Worm (Caenorhabditis elegans) whole organism, L2 larva: ENCODE results near the gene asns-2.

Experiments used
- C34F6.9 ChIP-seq: fragments of 150-350 bp; optimal IDR thresholded peaks from 2 replicates; lab custom pipeline; 2014; ENCODE audit warnings: missing biosample characterization, missing genetic modification characterization
- F13H6.1 ChIP-seq: sonication (generic microtip); optimal IDR thresholded peaks from 2 replicates; lab custom pipeline; 2016; ENCODE audit warnings: missing genetic modification characterization, missing compliant biosample characterization
- R02D3.7 ChIP-seq: fragments of 150-350 bp; optimal IDR thresholded peaks from 2 replicates; lab custom pipeline; 2014; ENCODE audit warnings: missing biosample characterization, missing genetic modification characterization
- Y55F3AM.14 ChIP-seq: fragments of 200-800 bp; sonication (Bioruptor generic); optimal IDR thresholded peaks from 2 replicates; lab custom pipeline; 2018; ENCODE audit warnings: mild to moderate bottlenecking, missing genetic modification characterization, missing compliant biosample characterization
- ZK546.5 ChIP-seq: sonication (generic microtip); optimal IDR thresholded peaks from 2 replicates; lab custom pipeline; 2017; ENCODE audit warnings: missing biosample characterization, missing genetic modification characterization
- alr-1 ChIP-seq: fragments of 150-350 bp; optimal IDR thresholded peaks from 2 replicates; lab custom pipeline; 2014; ENCODE audit warnings: missing biosample characterization, missing genetic modification characterization
- aly-2 ChIP-seq: fragments of 150-350 bp; optimal IDR thresholded peaks from 2 replicates; lab custom pipeline; 2014; ENCODE audit warnings: missing biosample characterization, missing genetic modification characterization
- ama-1 ChIP-seq: fragments of 150-350 bp; optimal IDR thresholded peaks from 2 replicates; lab custom pipeline; 2018; ENCODE audit warnings: inconsistent platforms
- blmp-1 ChIP-seq: sonication (generic microtip); optimal IDR thresholded peaks from 2 replicates; lab custom pipeline; 2017; ENCODE audit warnings: missing genetic modification characterization, mild to moderate bottlenecking, missing compliant biosample characterization, antibody characterized with exemption, moderate library complexity; ENCODE audit not compliant: insufficient read depth
- ceh-16 ChIP-seq: fragments of 150-350 bp; optimal IDR thresholded peaks from 2 replicates; lab custom pipeline; 2014; ENCODE audit warnings: missing biosample characterization, missing genetic modification characterization
- ceh-82 ChIP-seq: fragments of 150-350 bp; optimal IDR thresholded peaks from 2 replicates; lab custom pipeline; 2014; ENCODE audit warnings: missing biosample characterization, missing genetic modification characterization
- crh-2 ChIP-seq: sonication (generic microtip); optimal IDR thresholded peaks from 2 replicates; lab custom pipeline; 2017; ENCODE audit warnings: missing biosample characterization, missing genetic modification characterization
- dmd-4 ChIP-seq: sonication (generic microtip); optimal IDR thresholded peaks from 2 replicates; lab custom pipeline; 2017; ENCODE audit warnings: missing biosample characterization, missing genetic modification characterization
- egl-27 ChIP-seq: sonication (generic microtip); optimal IDR thresholded peaks from 3 replicates; lab custom pipeline; 2017; ENCODE audit warnings: missing biosample characterization, missing genetic modification reagents, missing genetic modification characterization
- elt-1 ChIP-seq: fragments of 150-350 bp; optimal IDR thresholded peaks from 2 replicates; lab custom pipeline; 2014; ENCODE audit warnings: missing biosample characterization, missing genetic modification characterization
- gmeb-1 ChIP-seq: fragments of 150-350 bp; optimal IDR thresholded peaks from 2 replicates; lab custom pipeline; 2014; ENCODE audit warnings: missing biosample characterization, missing genetic modification characterization
- lin-11 ChIP-seq: fragments of 150-350 bp; sonication (generic microtip); optimal IDR thresholded peaks from 2 replicates; lab custom pipeline; 2014; ENCODE audit warnings: missing biosample characterization, missing genetic modification characterization, inconsistent platforms, mixed read lengths
- lin-13 ChIP-seq: fragments of 150-350 bp; optimal IDR thresholded peaks from 2 replicates; lab custom pipeline; 2014; ENCODE audit warnings: missing biosample characterization, missing genetic modification reagents, missing genetic modification characterization
- lin-39 ChIP-seq: fragments of 150-350 bp; optimal IDR thresholded peaks from 2 replicates; lab custom pipeline; 2014; ENCODE audit warnings: missing biosample characterization, missing genetic modification reagents, missing genetic modification characterization
- lsy-2 ChIP-seq, 2 experiments: fragments of 150-350 bp in 1 of 2; sonication (generic microtip) in 1 of 2; optimal IDR thresholded peaks; 2 replicates each; lab custom pipeline; 2014 to 2017; ENCODE audit warnings: missing biosample characterization in 2 of 2, missing genetic modification characterization in 2 of 2
- mab-5 ChIP-seq: fragments of 150-350 bp; optimal IDR thresholded peaks from 2 replicates; lab custom pipeline; 2014; ENCODE audit warnings: missing biosample characterization, missing genetic modification characterization
- mbf-1 ChIP-seq: sonication (generic microtip); optimal IDR thresholded peaks from 2 replicates; lab custom pipeline; 2017; ENCODE audit warnings: missing biosample characterization, missing genetic modification characterization
- mdl-1 ChIP-seq, 2 experiments: fragments of 150-350 bp in 1 of 2; sonication (generic microtip) in 1 of 2; optimal IDR thresholded peaks; 2 replicates each; lab custom pipeline; 2017; ENCODE audit warnings: missing biosample characterization in 2 of 2, missing genetic modification characterization in 2 of 2
- nhr-10 ChIP-seq: sonication (generic microtip); optimal IDR thresholded peaks from 2 replicates; lab custom pipeline; 2017; ENCODE audit warnings: missing biosample characterization, missing genetic modification characterization
- nhr-11 ChIP-seq: fragments of 150-350 bp; optimal IDR thresholded peaks from 2 replicates; lab custom pipeline; 2014; ENCODE audit warnings: missing biosample characterization, missing genetic modification characterization
- nhr-12 ChIP-seq: fragments of 150-350 bp; optimal IDR thresholded peaks from 2 replicates; lab custom pipeline; 2014; ENCODE audit warnings: missing biosample characterization, missing genetic modification characterization
- nhr-129 ChIP-seq: fragments of 150-350 bp; optimal IDR thresholded peaks from 2 replicates; lab custom pipeline; 2014; ENCODE audit warnings: missing biosample characterization, missing genetic modification characterization
- nhr-21 ChIP-seq: fragments of 150-350 bp; optimal IDR thresholded peaks from 2 replicates; lab custom pipeline; 2014; ENCODE audit warnings: missing biosample characterization, missing genetic modification characterization
- nhr-23 ChIP-seq: fragments of 150-350 bp; optimal IDR thresholded peaks from 2 replicates; lab custom pipeline; 2014; ENCODE audit warnings: missing biosample characterization, missing genetic modification reagents, missing genetic modification characterization
- nhr-237 ChIP-seq: fragments of 150-350 bp; optimal IDR thresholded peaks from 2 replicates; lab custom pipeline; 2014; ENCODE audit warnings: missing biosample characterization, missing genetic modification characterization
- nhr-25 ChIP-seq: fragments of 150-350 bp; sonication (generic microtip); optimal IDR thresholded peaks from 3 replicates; lab custom pipeline; 2014; ENCODE audit warnings: missing biosample characterization, missing genetic modification characterization
- nhr-6 ChIP-seq: fragments of 150-350 bp; optimal IDR thresholded peaks from 2 replicates; lab custom pipeline; 2014; ENCODE audit warnings: missing biosample characterization, missing genetic modification characterization
- nhr-77 ChIP-seq: fragments of 150-350 bp; optimal IDR thresholded peaks from 2 replicates; lab custom pipeline; 2014; ENCODE audit warnings: missing biosample characterization, missing genetic modification characterization
- peb-1 ChIP-seq: fragments of 150-350 bp; optimal IDR thresholded peaks from 2 replicates; lab custom pipeline; 2014; ENCODE audit warnings: missing biosample characterization, missing genetic modification characterization
- sem-4 ChIP-seq: fragments of 150-350 bp; optimal IDR thresholded peaks from 2 replicates; lab custom pipeline; 2014; ENCODE audit warnings: missing biosample characterization, missing genetic modification reagents, missing genetic modification characterization
- skn-1 ChIP-seq: sonication (generic microtip); optimal IDR thresholded peaks from 2 replicates; lab custom pipeline; 2017; ENCODE audit warnings: missing biosample characterization, missing genetic modification characterization
- sma-3 ChIP-seq: sonication (generic microtip); optimal IDR thresholded peaks from 2 replicates; lab custom pipeline; 2016; ENCODE audit warnings: missing genetic modification reagents, missing genetic modification characterization, missing compliant biosample characterization
- sma-9 ChIP-seq, 2 experiments: fragments of 150-350 bp in 1 of 2; sonication (generic microtip) in 1 of 2; optimal IDR thresholded peaks; 2 replicates each; lab custom pipeline; 2014 to 2016; ENCODE audit warnings: missing genetic modification characterization in 2 of 2, mild to moderate bottlenecking in 1 of 2, missing biosample characterization in 1 of 2, missing compliant biosample characterization in 1 of 2, missing genetic modification reagents in 1 of 2, moderate library complexity in 1 of 2
- unc-55 ChIP-seq: fragments of 150-350 bp; sonication (generic microtip); optimal IDR thresholded peaks from 3 replicates; lab custom pipeline; 2014; ENCODE audit warnings: missing biosample characterization, missing genetic modification reagents, missing genetic modification characterization
- unc-62 ChIP-seq: fragments of 150-350 bp; optimal IDR thresholded peaks from 2 replicates; lab custom pipeline; 2014; ENCODE audit warnings: missing biosample characterization, missing genetic modification reagents, missing genetic modification characterization
- zag-1 ChIP-seq: fragments of 150-350 bp; optimal IDR thresholded peaks from 2 replicates; lab custom pipeline; 2014; ENCODE audit warnings: missing biosample characterization, missing genetic modification characterization
- ztf-1 ChIP-seq: fragments of 200-800 bp; sonication (Bioruptor generic); conservative IDR thresholded peaks from 2 replicates; pipeline ENCODE4 v1.3.6; 2022; ENCODE audit warnings: missing genetic modification characterization, missing compliant biosample characterization
- ztf-11 ChIP-seq: sonication (generic microtip); optimal IDR thresholded peaks from 2 replicates; lab custom pipeline; 2017; ENCODE audit warnings: missing biosample characterization, missing genetic modification characterization
- ztf-4 ChIP-seq: fragments of 150-350 bp; optimal IDR thresholded peaks from 2 replicates; lab custom pipeline; 2014; ENCODE audit warnings: missing biosample characterization, missing genetic modification characterization

asns-2 gene

ce11 chrX:8755987-8756386 lies 5.2 kb upstream of the asns-2 start:
- TF ChIP-seq crh-2 (tag; lab: Kevin White, UChicago) = peak; percentile 5
- no peak for TF ChIP-seq ama-1
- peak; percentile 51 for TF ChIP-seq sma-9 (GFP tag; optimal IDR thresholded peaks at IDR 0.05; lab: Kevin White, UChicago)
- no peak for TF ChIP-seq sma-9 (tag; optimal IDR thresholded peaks at IDR 0.05; lab: Kevin White, UChicago)

ce11 chrX:8754285-8754795 lies 3.6 kb upstream of the asns-2 start:
- TF ChIP-seq nhr-21 (tag; lab: Kevin White, UChicago) (peak; percentile 45), nhr-25 (no peak), lin-39 (tag; lab: Kevin White, UChicago) (no peak), gmeb-1 (tag; lab: Kevin White, UChicago) (no peak), sem-4 (tag; lab: Kevin White, UChicago) (no peak)

ce11 chrX:8752546-8752945 lies 1.8 kb upstream of the asns-2 start:
- TF ChIP-seq ztf-4 (tag; lab: Kevin White, UChicago) (no peak), mdl-1 (tag; optimal IDR thresholded peaks at IDR 0.05; lab: Kevin White, UChicago) (peak; percentile 36 to 60), sma-9 (GFP tag; optimal IDR thresholded peaks at IDR 0.05; lab: Kevin White, UChicago) (peak; percentile 97), sma-9 (tag; optimal IDR thresholded peaks at IDR 0.05; lab: Kevin White, UChicago) (no peak), nhr-21 (tag; lab: Kevin White, UChicago) (peak; percentile 63), R02D3.7 (no peak), nhr-23 (tag; lab: Kevin White, UChicago) (no peak), nhr-129 (tag; lab: Kevin White, UChicago) (peak; percentile 19), dmd-4 (tag; lab: Kevin White, UChicago) (no peak), crh-2 (tag; lab: Kevin White, UChicago) (peak; percentile 33), sma-3 (GFP tag; lab: Kevin White, UChicago) (peak; percentile 42), lin-39 (tag; lab: Kevin White, UChicago) (no peak), egl-27 (peak; percentile 10), blmp-1 (tag; lab: Kevin White, UChicago) (peak; percentile 52)

ce11 chrX:8750209-8750608 lies 532 bp downstream of the asns-2 start:
- no peak for TF ChIP-seq nhr-10 (tag; lab: Kevin White, UChicago)
- no peak for TF ChIP-seq nhr-77 (tag; lab: Kevin White, UChicago)
- TF ChIP-seq alr-1 (tag; lab: Kevin White, UChicago) = no peak
- peak; percentile 33 for TF ChIP-seq sma-3 (GFP tag; lab: Kevin White, UChicago)
- TF ChIP-seq zag-1 (tag; lab: Kevin White, UChicago) = no peak
- no peak for TF ChIP-seq ceh-82 (tag; lab: Kevin White, UChicago)
- no peak for TF ChIP-seq lsy-2 (tag; optimal IDR thresholded peaks at IDR 0.05; lab: Kevin White, UChicago)
- TF ChIP-seq ztf-1 (GFP tag; lab: Robert Waterston, UW) = no peak
- no peak for TF ChIP-seq mab-5 (tag; lab: Kevin White, UChicago)
- no peak for TF ChIP-seq R02D3.7
- TF ChIP-seq nhr-21 (tag; lab: Kevin White, UChicago) = peak; percentile 23
- TF ChIP-seq peb-1 (tag; lab: Kevin White, UChicago) = no peak
- no peak for TF ChIP-seq aly-2 (tag; lab: Kevin White, UChicago)
- no peak for TF ChIP-seq mdl-1 (tag; optimal IDR thresholded peaks at IDR 0.05; lab: Kevin White, UChicago)
- peak; percentile 49 for TF ChIP-seq crh-2 (tag; lab: Kevin White, UChicago)
- TF ChIP-seq unc-55 (GFP tag; lab: Kevin White, UChicago) = no peak
- TF ChIP-seq skn-1 (tag; lab: Kevin White, UChicago) = no peak
- TF ChIP-seq nhr-237 (tag; lab: Kevin White, UChicago) = no peak
- no peak for TF ChIP-seq Y55F3AM.14 (GFP tag; lab: Kevin White, UChicago)
- no peak for TF ChIP-seq nhr-6 (tag; lab: Kevin White, UChicago)
- no peak for TF ChIP-seq elt-1 (tag; lab: Kevin White, UChicago)
- TF ChIP-seq ceh-16 (tag; lab: Kevin White, UChicago) = no peak
- no peak for TF ChIP-seq ztf-11 (tag; lab: Kevin White, UChicago)
- TF ChIP-seq nhr-12 (tag; lab: Kevin White, UChicago) = no peak
- TF ChIP-seq ztf-4 (tag; lab: Kevin White, UChicago) = no peak
- TF ChIP-seq unc-62 (GFP tag; lab: Kevin White, UChicago) = no peak
- TF ChIP-seq nhr-23 (tag; lab: Kevin White, UChicago) = no peak
- no peak for TF ChIP-seq ama-1
- no peak for TF ChIP-seq lin-39 (tag; lab: Kevin White, UChicago)
- peak; percentile 94 for TF ChIP-seq sma-9 (GFP tag; optimal IDR thresholded peaks at IDR 0.05; lab: Kevin White, UChicago)
- no peak for TF ChIP-seq sma-9 (tag; optimal IDR thresholded peaks at IDR 0.05; lab: Kevin White, UChicago)
- no peak for TF ChIP-seq nhr-11 (tag; lab: Kevin White, UChicago)
- TF ChIP-seq mbf-1 = no peak
- no peak for TF ChIP-seq dmd-4 (tag; lab: Kevin White, UChicago)
- TF ChIP-seq lin-11 (tag; lab: Kevin White, UChicago) = no peak
- TF ChIP-seq nhr-25 = no peak
- TF ChIP-seq ZK546.5 (tag; lab: Kevin White, UChicago) = no peak
- no peak for TF ChIP-seq blmp-1 (tag; lab: Kevin White, UChicago)
- TF ChIP-seq C34F6.9 (tag; lab: Kevin White, UChicago) = no peak
- no peak for TF ChIP-seq sem-4 (tag; lab: Kevin White, UChicago)
- TF ChIP-seq lin-13 = no peak
- TF ChIP-seq F13H6.1 = peak; percentile 26
- TF ChIP-seq gmeb-1 (tag; lab: Kevin White, UChicago) = peak; percentile 49
